Worm (Caenorhabditis elegans) whole organism, late embryonic: ENCODE results near the gene elt-1.

Source experiments
- K02D7.2 ChIP-seq: sonication (generic microtip); optimal IDR thresholded peaks from 2 replicates; lab custom pipeline; 2017; ENCODE audit warnings: mild to moderate bottlenecking, missing genetic modification characterization, missing compliant biosample characterization
- K09A11.1 ChIP-seq: sonication (generic microtip); optimal IDR thresholded peaks from 2 replicates; lab custom pipeline; 2017; ENCODE audit warnings: antibody characterized with exemption, mild to moderate bottlenecking, missing genetic modification characterization, missing compliant biosample characterization; ENCODE audit not compliant: insufficient read depth
- Y22D7AL.16 ChIP-seq: sonication (generic microtip); optimal IDR thresholded peaks from 2 replicates; lab custom pipeline; 2016; ENCODE audit warnings: missing genetic modification characterization, missing compliant biosample characterization
- ahr-1 ChIP-seq: sonication (generic microtip); optimal IDR thresholded peaks from 2 replicates; lab custom pipeline; 2016; ENCODE audit warnings: missing genetic modification characterization, missing compliant biosample characterization
- ama-1 ChIP-seq: fragments of 150-350 bp; optimal IDR thresholded peaks from 2 replicates; lab custom pipeline; 2014
- ceh-2 ChIP-seq: sonication (generic microtip); optimal IDR thresholded peaks from 2 replicates; lab custom pipeline; 2016; ENCODE audit warnings: missing genotype, missing genetic modification characterization, missing compliant biosample characterization
- ceh-22 ChIP-seq: sonication (generic microtip); optimal IDR thresholded peaks from 2 replicates; lab custom pipeline; 2017; ENCODE audit warnings: missing biosample characterization, missing genetic modification characterization
- ceh-31 ChIP-seq: sonication (generic microtip); optimal IDR thresholded peaks from 2 replicates; lab custom pipeline; 2016; ENCODE audit warnings: missing genetic modification characterization, missing compliant biosample characterization
- ceh-34 ChIP-seq: sonication (generic microtip); optimal IDR thresholded peaks from 2 replicates; lab custom pipeline; 2016; ENCODE audit warnings: mild to moderate bottlenecking, missing genetic modification characterization, missing compliant biosample characterization
- ceh-45 ChIP-seq: fragments of 200-800 bp; sonication (Bioruptor generic); IDR thresholded peaks from 2 replicates; pipeline ENCODE4 v1.3.6; 2022; ENCODE audit warnings: missing genetic modification reagents, missing genetic modification characterization, missing compliant biosample characterization
- ceh-48 ChIP-seq: sonication (generic microtip); optimal IDR thresholded peaks from 2 replicates; lab custom pipeline; 2016; ENCODE audit warnings: missing genetic modification characterization, inconsistent platforms, missing compliant biosample characterization
- che-1 ChIP-seq: sonication (generic microtip); optimal IDR thresholded peaks from 2 replicates; lab custom pipeline; 2016; ENCODE audit warnings: mild to moderate bottlenecking, missing genetic modification characterization, missing compliant biosample characterization
- elt-2 ChIP-seq: sonication (generic microtip); optimal IDR thresholded peaks from 2 replicates; lab custom pipeline; 2016; ENCODE audit warnings: missing genetic modification reagents, missing genetic modification characterization, missing compliant biosample characterization
- ets-4 ChIP-seq: sonication (generic microtip); optimal IDR thresholded peaks from 2 replicates; lab custom pipeline; 2016; ENCODE audit warnings: missing genetic modification characterization, missing compliant biosample characterization
- eyg-1 ChIP-seq: sonication (generic microtip); optimal IDR thresholded peaks from 2 replicates; lab custom pipeline; 2016; ENCODE audit warnings: missing genotype, missing genetic modification characterization, missing compliant biosample characterization
- fax-1 ChIP-seq: sonication (generic microtip); optimal IDR thresholded peaks from 2 replicates; lab custom pipeline; 2016; ENCODE audit warnings: missing genotype, missing genetic modification characterization, missing compliant biosample characterization
- fkh-6 ChIP-seq: sonication (generic microtip); optimal IDR thresholded peaks from 2 replicates; lab custom pipeline; 2016; ENCODE audit warnings: missing genetic modification characterization, missing compliant biosample characterization
- gmeb-2 ChIP-seq: sonication (generic microtip); optimal IDR thresholded peaks from 2 replicates; lab custom pipeline; 2016; ENCODE audit warnings: missing genetic modification characterization, inconsistent platforms, missing compliant biosample characterization
- hlh-15 ChIP-seq: sonication (generic microtip); optimal IDR thresholded peaks from 2 replicates; lab custom pipeline; 2016; ENCODE audit warnings: missing genetic modification characterization, missing compliant biosample characterization
- hlh-30 ChIP-seq: sonication (generic microtip); optimal IDR thresholded peaks from 2 replicates; lab custom pipeline; 2017; ENCODE audit warnings: antibody characterized with exemption, missing genetic modification characterization, missing compliant biosample characterization; ENCODE audit not compliant: insufficient read depth
- hlh-8 ChIP-seq: sonication (generic microtip); optimal IDR thresholded peaks from 2 replicates; lab custom pipeline; 2016; ENCODE audit warnings: missing genotype, missing genetic modification characterization, missing compliant biosample characterization
- lim-6 ChIP-seq: sonication (generic microtip); optimal IDR thresholded peaks from 2 replicates; lab custom pipeline; 2016; ENCODE audit warnings: missing genetic modification characterization, missing compliant biosample characterization
- lin-11 ChIP-seq: fragments of 200-800 bp; sonication (Bioruptor generic); optimal IDR thresholded peaks from 2 replicates; lab custom pipeline; 2018; ENCODE audit warnings: mild to moderate bottlenecking, missing genetic modification characterization, missing compliant biosample characterization
- madf-2 ChIP-seq: sonication (generic microtip); optimal IDR thresholded peaks from 2 replicates; lab custom pipeline; 2017; ENCODE audit warnings: missing genetic modification characterization, missing compliant biosample characterization
- mec-3 ChIP-seq: sonication (generic microtip); optimal IDR thresholded peaks from 2 replicates; lab custom pipeline; 2016; ENCODE audit warnings: borderline replicate concordance, missing genetic modification characterization, missing compliant biosample characterization
- nfya-1 ChIP-seq: sonication (generic microtip); optimal IDR thresholded peaks from 2 replicates; lab custom pipeline; 2017; ENCODE audit warnings: missing genetic modification characterization, mild to moderate bottlenecking, missing compliant biosample characterization, antibody characterized with exemption, moderate library complexity
- nhr-11 ChIP-seq: fragments of 150-350 bp; optimal IDR thresholded peaks from 2 replicates; lab custom pipeline; 2014; ENCODE audit warnings: missing biosample characterization, missing genetic modification characterization
- npax-4 ChIP-seq: sonication (generic microtip); optimal IDR thresholded peaks from 2 replicates; lab custom pipeline; 2016; ENCODE audit warnings: missing genetic modification characterization, missing compliant biosample characterization
- pat-9 ChIP-seq: fragments of 200-800 bp; sonication (Bioruptor generic); optimal IDR thresholded peaks from 2 replicates; lab custom pipeline; 2018; ENCODE audit warnings: mild to moderate bottlenecking, missing genetic modification characterization, moderate library complexity, missing compliant biosample characterization
- pqm-1 ChIP-seq: sonication (generic microtip); optimal IDR thresholded peaks from 2 replicates; lab custom pipeline; 2016; ENCODE audit warnings: missing genetic modification characterization, missing compliant biosample characterization
- pros-1 ChIP-seq: fragments of 150-350 bp; optimal IDR thresholded peaks from 2 replicates; lab custom pipeline; 2014; ENCODE audit warnings: missing biosample characterization, missing genetic modification reagents, missing genetic modification characterization
- ref-2 ChIP-seq: sonication (generic microtip); optimal IDR thresholded peaks from 2 replicates; lab custom pipeline; 2016; ENCODE audit warnings: missing genetic modification characterization, missing compliant biosample characterization
- rnt-1 ChIP-seq: sonication (generic microtip); optimal IDR thresholded peaks from 2 replicates; lab custom pipeline; 2016; ENCODE audit warnings: missing genetic modification characterization, missing compliant biosample characterization
- syd-9 ChIP-seq: sonication (generic microtip); optimal IDR thresholded peaks from 2 replicates; lab custom pipeline; 2016; ENCODE audit warnings: mild to moderate bottlenecking, missing genetic modification characterization, moderate library complexity, missing compliant biosample characterization
- tbx-2 ChIP-seq: sonication (generic microtip); optimal IDR thresholded peaks from 2 replicates; lab custom pipeline; 2016; ENCODE audit warnings: missing genetic modification characterization, missing compliant biosample characterization
- tbx-7 ChIP-seq: sonication (generic microtip); optimal IDR thresholded peaks from 2 replicates; lab custom pipeline; 2016; ENCODE audit warnings: missing genotype, missing genetic modification characterization, missing compliant biosample characterization
- unc-3 ChIP-seq, 2 experiments: fragments of 200-800 bp in 1 of 2; sonication (Bioruptor generic) in 1 of 2; sonication (generic microtip) in 1 of 2; conservative IDR thresholded peaks in 1 of 2; optimal IDR thresholded peaks in 1 of 2; 2 replicates each; pipeline versions ENCODE4 v1.3.6 to Lab custom; 2016 to 2022; ENCODE audit warnings: missing compliant biosample characterization in 2 of 2, missing genetic modification characterization in 2 of 2, missing genetic modification reagents in 1 of 2
- unc-86 ChIP-seq: sonication (generic microtip); optimal IDR thresholded peaks from 2 replicates; lab custom pipeline; 2016; ENCODE audit warnings: missing genetic modification characterization, missing compliant biosample characterization
- ztf-16 ChIP-seq: sonication (generic microtip); optimal IDR thresholded peaks from 2 replicates; lab custom pipeline; 2017; ENCODE audit warnings: missing genetic modification characterization, missing compliant biosample characterization

elt-1 gene

ce11 chrIV:9618836-9619235 is 4.0 kb downstream of the elt-1 start:
- TF ChIP-seq Y22D7AL.16 (tag; lab: Kevin White, UChicago) (no peak), unc-3 (GFP tag; conservative IDR thresholded peaks at IDR 0.05; lab: Robert Waterston, UW) (no peak), unc-3 (tag; optimal IDR thresholded peaks at IDR 0.05; lab: Kevin White, UChicago) (no peak), unc-86 (tag; lab: Kevin White, UChicago) (no peak), ceh-48 (tag; lab: Kevin White, UChicago) (no peak), pros-1 (no peak), elt-2 (tag; lab: Kevin White, UChicago) (no peak), fkh-6 (tag; lab: Kevin White, UChicago) (no peak), npax-4 (tag; lab: Kevin White, UChicago) (no peak), eyg-1 (tag; lab: Kevin White, UChicago) (no peak), ztf-16 (tag; lab: Kevin White, UChicago) (no peak), ceh-45 (GFP tag; lab: Robert Waterston, UW) (no peak), nhr-11 (tag; lab: Kevin White, UChicago) (no peak)

- TF ChIP-seq ceh-45 (GFP tag; lab: Robert Waterston, UW) = no peak
- no peak for TF ChIP-seq tbx-2 (tag; lab: Kevin White, UChicago)
- no peak for TF ChIP-seq ahr-1
- no peak for TF ChIP-seq K02D7.2 (tag; lab: Kevin White, UChicago)
- TF ChIP-seq rnt-1 (tag; lab: Kevin White, UChicago) = no peak
- TF ChIP-seq lim-6 (tag; lab: Kevin White, UChicago) = no peak
- TF ChIP-seq che-1 (tag; lab: Kevin White, UChicago) = no peak
- TF ChIP-seq pqm-1 (tag; lab: Kevin White, UChicago) = no peak
- TF ChIP-seq pros-1 = no peak
- no peak for TF ChIP-seq mec-3 (tag; lab: Kevin White, UChicago)
These were observed 7.5 kb downstream of the elt-1 start, which contains the start of gene W09C2.7 for ce11 chrIV:9622272-9622671. W09C2.7 (minus strand) TSS chrIV:9622372.

- TF ChIP-seq ceh-22 (tag; lab: Kevin White, UChicago) (no peak), gmeb-2 (no peak), K02D7.2 (tag; lab: Kevin White, UChicago) (no peak), nfya-1 (tag; lab: Kevin White, UChicago) (no peak), ceh-31 (tag; lab: Kevin White, UChicago) (no peak), ceh-2 (no peak), ama-1 (no peak), syd-9 (no peak), K09A11.1 (no peak), pat-9 (no peak), lin-11 (no peak), ceh-34 (tag; lab: Kevin White, UChicago) (no peak), ets-4 (tag; lab: Kevin White, UChicago) (no peak), Y22D7AL.16 (tag; lab: Kevin White, UChicago) (no peak), hlh-8 (tag; lab: Kevin White, UChicago) (no peak), che-1 (tag; lab: Kevin White, UChicago) (no peak), fax-1 (tag; lab: Kevin White, UChicago) (no peak), tbx-7 (tag; lab: Kevin White, UChicago) (no peak), ref-2 (tag; lab: Kevin White, UChicago) (no peak)
These were observed 8.5 kb downstream of the elt-1 start, which contains the start of gene W09C2.9 for ce11 chrIV:9623269-9623668. W09C2.9 (minus strand) TSS chrIV:9623369.

ce11 chrIV:9624275-9624674 is 9.5 kb downstream of the elt-1 start, which contains the start of gene W09C2.8:
W09C2.8 (minus strand) TSS chrIV:9624375.
- no peak for TF ChIP-seq hlh-15 (tag; lab: Kevin White, UChicago)
- TF ChIP-seq hlh-30 (tag; lab: Kevin White, UChicago) = no peak
- no peak for TF ChIP-seq elt-2 (tag; lab: Kevin White, UChicago)
- TF ChIP-seq ceh-31 (tag; lab: Kevin White, UChicago) = no peak
- no peak for TF ChIP-seq ztf-16 (tag; lab: Kevin White, UChicago)
- no peak for TF ChIP-seq ceh-22 (tag; lab: Kevin White, UChicago)
- TF ChIP-seq madf-2 (tag; lab: Kevin White, UChicago) = no peak
- no peak for TF ChIP-seq nhr-11 (tag; lab: Kevin White, UChicago)
- no peak for TF ChIP-seq nfya-1 (tag; lab: Kevin White, UChicago)
